Fruit fly (Drosophila melanogaster): Measurements from ENCODE around the gene Sec24CD.

dm6 chr2L:2190684-2191083 is 46.0 kb downstream of the Sec24CD start:
- TF ChIP-seq CG8478 (optimal IDR thresholded peaks at IDR 0.05) (no peak), CTCF (optimal IDR thresholded peaks at IDR 0.05) (no peak)

Data from S2 (cell line).